Worm (Caenorhabditis elegans) whole organism, young adult: Measurements from ENCODE around the gene R06B9.5.

Experiments used
- D2030.7 ChIP-seq: fragments of 200-800 bp; sonication (Bioruptor generic); IDR thresholded peaks from 2 replicates; pipeline ENCODE4 v1.3.6; 2022; ENCODE audit warnings: missing genetic modification reagents, missing genetic modification characterization, missing compliant biosample characterization
- F33H1.4 ChIP-seq: fragments of 200-800 bp; sonication (Bioruptor generic); IDR thresholded peaks from 2 replicates; pipeline ENCODE4 v1.3.6; 2022; ENCODE audit warnings: missing genetic modification reagents, missing genetic modification characterization, missing compliant biosample characterization
- F49E8.2 ChIP-seq: sonication (generic microtip); optimal IDR thresholded peaks from 3 replicates; lab custom pipeline; 2017; ENCODE audit warnings: missing genetic modification characterization, mild to moderate bottlenecking, missing compliant biosample characterization, antibody characterized with exemption, moderate library complexity; ENCODE audit not compliant: insufficient read depth
- Y56A3A.18 ChIP-seq: fragments of 200-800 bp; sonication (Bioruptor generic); IDR thresholded peaks from 2 replicates; pipeline ENCODE4 v1.3.6; 2022; ENCODE audit warnings: missing genetic modification reagents, missing genetic modification characterization, missing compliant biosample characterization
- aptf-2 ChIP-seq: fragments of 200-800 bp; sonication (Bioruptor generic); conservative IDR thresholded peaks from 2 replicates; pipeline ENCODE4 v1.3.6; 2022; ENCODE audit warnings: missing genetic modification reagents, missing genetic modification characterization, missing compliant biosample characterization
- athp-1 ChIP-seq: sonication (generic microtip); optimal IDR thresholded peaks from 2 replicates; lab custom pipeline; 2017; ENCODE audit warnings: mild to moderate bottlenecking, missing genetic modification characterization, missing compliant biosample characterization
- attf-6 ChIP-seq: fragments of 200-800 bp; sonication (Bioruptor generic); IDR thresholded peaks from 2 replicates; pipeline ENCODE4 v1.3.6; 2022; ENCODE audit warnings: missing genetic modification reagents, missing genetic modification characterization, missing compliant biosample characterization
- cebp-2 ChIP-seq: fragments of 200-800 bp; sonication (Bioruptor generic); IDR thresholded peaks from 2 replicates; pipeline ENCODE4 v1.3.6; 2022; ENCODE audit warnings: missing genetic modification characterization, missing compliant biosample characterization
- ceh-100 ChIP-seq: fragments of 200-800 bp; sonication (Bioruptor generic); IDR thresholded peaks from 2 replicates; pipeline ENCODE4 v1.3.6; 2022; ENCODE audit warnings: missing genetic modification reagents, missing genetic modification characterization, missing compliant biosample characterization
- ceh-91 ChIP-seq: fragments of 200-800 bp; sonication (Bioruptor generic); IDR thresholded peaks from 2 replicates; pipeline ENCODE4 v1.3.6; 2022; ENCODE audit warnings: missing genetic modification reagents, missing genetic modification characterization, missing compliant biosample characterization
- dox-1 ChIP-seq: fragments of 200-800 bp; sonication (Bioruptor generic); IDR thresholded peaks from 2 replicates; pipeline ENCODE4 v1.3.6; 2022; ENCODE audit warnings: missing genetic modification reagents, missing genetic modification characterization, missing compliant biosample characterization
- dpl-1 ChIP-seq: fragments of 150-350 bp; optimal IDR thresholded peaks from 2 replicates; lab custom pipeline; 2014; ENCODE audit warnings: missing biosample characterization, missing genetic modification reagents, missing genetic modification characterization
- efl-1 ChIP-seq: fragments of 150-350 bp; optimal IDR thresholded peaks from 2 replicates; lab custom pipeline; 2014; ENCODE audit warnings: missing biosample characterization, missing genetic modification reagents, missing genetic modification characterization
- ekl-4 ChIP-seq: fragments of 200-800 bp; sonication (Bioruptor generic); IDR thresholded peaks from 2 replicates; pipeline ENCODE4 v1.3.6; 2022; ENCODE audit warnings: missing genetic modification reagents, missing genetic modification characterization, missing compliant biosample characterization
- hmg-1.2 ChIP-seq: fragments of 200-800 bp; sonication (Bioruptor generic); IDR thresholded peaks from 2 replicates; pipeline ENCODE4 v1.3.6; 2022; ENCODE audit warnings: missing genetic modification reagents, missing genetic modification characterization, missing compliant biosample characterization
- hmg-20 ChIP-seq: fragments of 200-800 bp; sonication (Bioruptor generic); IDR thresholded peaks from 2 replicates; pipeline ENCODE4 v1.3.6; 2022; ENCODE audit warnings: missing genetic modification reagents, missing genetic modification characterization, missing compliant biosample characterization
- hrde-1 ChIP-seq: sonication (generic microtip); optimal IDR thresholded peaks from 2 replicates; lab custom pipeline; 2016; ENCODE audit warnings: missing genetic modification characterization, mild to moderate bottlenecking, missing compliant biosample characterization, moderate library complexity, missing genotype, missing genetic modification reagents, borderline replicate concordance
- hsf-1 ChIP-seq: fragments of 200-800 bp; sonication (Bioruptor generic); IDR thresholded peaks from 2 replicates; pipeline ENCODE4 v1.3.6; 2022; ENCODE audit warnings: missing genetic modification reagents, missing genetic modification characterization, missing compliant biosample characterization
- lag-1 ChIP-seq: fragments of 200-800 bp; sonication (Bioruptor generic); IDR thresholded peaks from 2 replicates; pipeline ENCODE4 v1.3.6; 2022; ENCODE audit warnings: missing genetic modification reagents, missing genetic modification characterization, missing compliant biosample characterization
- lin-35 ChIP-seq, 3 experiments: fragments of 150-350 bp in 2 of 3; sonication (generic microtip) in 1 of 3; optimal IDR thresholded peaks; 2 replicates each; lab custom pipeline; 2014 to 2018; ENCODE audit warnings: missing biosample characterization in 3 of 3, missing genetic modification characterization in 3 of 3, missing genetic modification reagents in 3 of 3
- lin-54 ChIP-seq: fragments of 200-800 bp; sonication (Bioruptor generic); optimal IDR thresholded peaks from 2 replicates; lab custom pipeline; 2018; ENCODE audit warnings: mild to moderate bottlenecking, missing genetic modification characterization, missing compliant biosample characterization
- lsl-1 ChIP-seq: fragments of 200-800 bp; sonication (Bioruptor generic); optimal IDR thresholded peaks from 2 replicates; lab custom pipeline; 2018; ENCODE audit warnings: mild to moderate bottlenecking, missing genetic modification characterization, moderate library complexity, missing compliant biosample characterization
- madf-3 ChIP-seq: fragments of 200-800 bp; sonication (Bioruptor generic); IDR thresholded peaks from 2 replicates; pipeline ENCODE4 v1.3.6; 2022; ENCODE audit warnings: missing genetic modification reagents, missing genetic modification characterization, missing compliant biosample characterization
- madf-6 ChIP-seq: fragments of 200-800 bp; sonication (Bioruptor generic); IDR thresholded peaks from 2 replicates; pipeline ENCODE4 v1.3.6; 2022; ENCODE audit warnings: missing genetic modification reagents, missing genetic modification characterization, missing compliant biosample characterization
- madf-8 ChIP-seq: fragments of 200-800 bp; sonication (Bioruptor generic); conservative IDR thresholded peaks from 2 replicates; pipeline ENCODE4 v1.3.6; 2022; ENCODE audit warnings: missing genetic modification reagents, missing genetic modification characterization, missing compliant biosample characterization
- mcd-1 ChIP-seq: fragments of 200-800 bp; sonication (Bioruptor generic); IDR thresholded peaks from 2 replicates; pipeline ENCODE4 v1.3.6; 2022; ENCODE audit warnings: missing genetic modification reagents, missing genetic modification characterization, missing compliant biosample characterization
- pbrm-1 ChIP-seq: fragments of 200-800 bp; sonication (Bioruptor generic); IDR thresholded peaks from 2 replicates; pipeline ENCODE4 v1.3.6; 2022; ENCODE audit warnings: missing genetic modification reagents, missing genetic modification characterization, missing compliant biosample characterization
- pha-4 ChIP-seq: fragments of 150-350 bp; sonication (generic microtip); optimal IDR thresholded peaks from 2 replicates; lab custom pipeline; 2014; ENCODE audit warnings: missing biosample characterization, missing genetic modification reagents, missing genetic modification characterization
- rcor-1 ChIP-seq: fragments of 200-800 bp; sonication (Bioruptor generic); IDR thresholded peaks from 2 replicates; pipeline ENCODE4 v1.3.6; 2022; ENCODE audit warnings: missing genetic modification reagents, missing genetic modification characterization, missing compliant biosample characterization
- snpc-1.1 ChIP-seq: sonication (generic microtip); optimal IDR thresholded peaks from 2 replicates; lab custom pipeline; 2017; ENCODE audit warnings: missing genetic modification characterization, mild to moderate bottlenecking, missing compliant biosample characterization, antibody characterized with exemption, moderate library complexity, missing genotype, missing genetic modification reagents; ENCODE audit not compliant: insufficient read depth
- snpc-1.3 ChIP-seq: sonication (generic microtip); optimal IDR thresholded peaks from 2 replicates; lab custom pipeline; 2017; ENCODE audit warnings: missing genetic modification characterization, mild to moderate bottlenecking, missing compliant biosample characterization, antibody characterized with exemption, moderate library complexity, missing genotype, missing genetic modification reagents; ENCODE audit not compliant: insufficient read depth
- snpc-3.4 ChIP-seq: sonication (generic microtip); optimal IDR thresholded peaks from 2 replicates; lab custom pipeline; 2017; ENCODE audit warnings: missing genetic modification characterization, mild to moderate bottlenecking, missing compliant biosample characterization, antibody characterized with exemption, moderate library complexity, missing genotype, missing genetic modification reagents
- snpc-4 ChIP-seq, 5 experiments: fragments of 150-350 bp in 1 of 5; sonication (generic microtip) in 4 of 5; optimal IDR thresholded peaks; 2 replicates each; lab custom pipeline; 2014 to 2018; ENCODE audit warnings: missing genetic modification characterization in 5 of 5, missing biosample characterization in 3 of 5, antibody characterized with exemption in 2 of 5, mild to moderate bottlenecking in 2 of 5, missing compliant biosample characterization in 2 of 5, missing genotype in 2 of 5, moderate library complexity in 2 of 5, missing genetic modification reagents in 1 of 5
- tbx-9 ChIP-seq: sonication (generic microtip); optimal IDR thresholded peaks from 2 replicates; lab custom pipeline; 2016; ENCODE audit warnings: borderline replicate concordance, missing genetic modification characterization, inconsistent platforms, missing compliant biosample characterization
- tlf-1 ChIP-seq: fragments of 200-800 bp; sonication (Bioruptor generic); optimal IDR thresholded peaks from 2 replicates; lab custom pipeline; 2018; ENCODE audit warnings: mild to moderate bottlenecking, missing genetic modification characterization, missing compliant biosample characterization
- xnd-1 ChIP-seq: sonication (generic microtip); optimal IDR thresholded peaks from 2 replicates; lab custom pipeline; 2016; ENCODE audit warnings: missing genotype, missing genetic modification reagents, missing genetic modification characterization, missing compliant biosample characterization
- ztf-3 ChIP-seq: fragments of 200-800 bp; sonication (Bioruptor generic); optimal IDR thresholded peaks from 2 replicates; lab custom pipeline; 2018; ENCODE audit warnings: mild to moderate bottlenecking, missing genetic modification characterization, missing compliant biosample characterization

Gene R06B9.5

DNA sequence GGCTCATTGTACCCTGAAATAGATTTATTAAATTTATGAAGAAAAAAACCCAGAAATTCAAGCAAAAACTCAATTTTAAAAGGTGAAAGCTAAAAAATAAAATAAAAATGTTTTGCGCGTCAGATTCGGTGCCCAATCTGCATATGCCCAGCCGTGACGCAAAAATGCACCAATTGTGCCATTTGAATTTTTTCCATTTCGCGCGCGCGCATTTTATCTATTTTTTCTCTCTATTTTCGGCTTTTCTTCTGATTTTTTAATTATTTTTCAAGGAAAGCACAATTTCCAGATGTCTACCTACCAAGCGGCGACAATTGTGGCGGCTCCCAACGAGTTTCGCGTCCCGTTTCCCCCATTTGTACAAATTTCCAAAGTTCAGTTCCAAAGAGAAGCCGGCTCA is 10.3 kb upstream of the R06B9.5 start, which contains the start of the genes Y54G9A.7 and bub-3:
Gene Y54G9A.7, minus strand, starts transcription at position 7 of the 400 bp plus-strand sequence.
Gene bub-3, plus strand, starts transcription at position 270 of the 400 bp plus-strand sequence.
- TF ChIP-seq ekl-4 (GFP tag; lab: Robert Waterston, UW), result peak; percentile 52; the same call in 1 of the 2 replicates
- TF ChIP-seq dpl-1 (GFP tag; lab: Kevin White, UChicago), result peak; percentile 78
- peak; percentile 47; the same call in 1 of the 2 replicates for TF ChIP-seq dox-1 (GFP tag; lab: Robert Waterston, UW)
- peak; percentile 35 for TF ChIP-seq snpc-1.1 (tag; lab: Kevin White, UChicago)
- peak; percentile 66 for TF ChIP-seq rcor-1 (GFP tag; lab: Robert Waterston, UW)
- no peak for TF ChIP-seq cebp-2 (GFP tag; lab: Robert Waterston, UW)
- TF ChIP-seq madf-8 (GFP tag; lab: Robert Waterston, UW), result peak; percentile 91
- TF ChIP-seq efl-1 (GFP tag; lab: Kevin White, UChicago), result peak; percentile 95
- TF ChIP-seq aptf-2 (GFP tag; lab: Robert Waterston, UW), result peak; percentile 70; the same call in 1 of the 2 replicates
- no peak for TF ChIP-seq pha-4
- TF ChIP-seq snpc-4 (GFP tag; optimal IDR thresholded peaks at IDR 0.05; lab: Kevin White, UChicago), result no peak
- peak in 1 of 4 experiments; percentile 46 for TF ChIP-seq snpc-4 (tag; optimal IDR thresholded peaks at IDR 0.05; lab: Kevin White, UChicago)
- no peak for TF ChIP-seq lag-1 (GFP tag; lab: Robert Waterston, UW)
- 0 out of 2 replicates have a peak, but pooled peaks have one; percentile 20 for TF ChIP-seq hmg-1.2 (GFP tag; lab: Robert Waterston, UW)
- peak; percentile 61 for TF ChIP-seq mcd-1 (GFP tag; lab: Robert Waterston, UW)
- peak; percentile 75 for TF ChIP-seq lsl-1
- TF ChIP-seq pbrm-1 (GFP tag; lab: Robert Waterston, UW), result 0 out of 2 replicates have a peak, but pooled peaks have one; percentile 8
- TF ChIP-seq F33H1.4 (GFP tag; lab: Robert Waterston, UW), result peak; percentile 81
- TF ChIP-seq hmg-20 (GFP tag; lab: Robert Waterston, UW), result no peak
- peak; percentile 80 for TF ChIP-seq lin-54 (GFP tag; lab: Kevin White, UChicago)
- peak; percentile 22 for TF ChIP-seq F49E8.2
- peak; percentile 50 for TF ChIP-seq tlf-1 (GFP tag; lab: Kevin White, UChicago)
- peak; percentile 85 for TF ChIP-seq xnd-1 (tag; lab: Kevin White, UChicago)
- peak; percentile 50 for TF ChIP-seq athp-1 (tag; lab: Kevin White, UChicago)
- no peak for TF ChIP-seq Y56A3A.18 (GFP tag; lab: Robert Waterston, UW)
- 0 out of 2 replicates have a peak, but pooled peaks have one; percentile 70 for TF ChIP-seq madf-3 (GFP tag; lab: Robert Waterston, UW)
- no peak for TF ChIP-seq tbx-9
- peak; percentile 88 for TF ChIP-seq ceh-91 (GFP tag; lab: Robert Waterston, UW)
- peak in 1 of 3 experiments; percentile 38 for TF ChIP-seq lin-35 (GFP tag; optimal IDR thresholded peaks at IDR 0.05; lab: Kevin White, UChicago)
- no peak for TF ChIP-seq hrde-1 (tag; lab: Kevin White, UChicago)
- peak; percentile 90 for TF ChIP-seq D2030.7
- peak; percentile 71 for TF ChIP-seq ceh-100
- TF ChIP-seq snpc-1.3 (tag; lab: Kevin White, UChicago), result no peak
- peak; percentile 53; the same call in 1 of the 2 replicates for TF ChIP-seq hsf-1
- peak; percentile 48 for TF ChIP-seq snpc-3.4 (tag; lab: Kevin White, UChicago)
- TF ChIP-seq madf-6 (GFP tag; lab: Robert Waterston, UW), result peak; percentile 97
- TF ChIP-seq, all 124 proteins: peak for 27

DNA sequence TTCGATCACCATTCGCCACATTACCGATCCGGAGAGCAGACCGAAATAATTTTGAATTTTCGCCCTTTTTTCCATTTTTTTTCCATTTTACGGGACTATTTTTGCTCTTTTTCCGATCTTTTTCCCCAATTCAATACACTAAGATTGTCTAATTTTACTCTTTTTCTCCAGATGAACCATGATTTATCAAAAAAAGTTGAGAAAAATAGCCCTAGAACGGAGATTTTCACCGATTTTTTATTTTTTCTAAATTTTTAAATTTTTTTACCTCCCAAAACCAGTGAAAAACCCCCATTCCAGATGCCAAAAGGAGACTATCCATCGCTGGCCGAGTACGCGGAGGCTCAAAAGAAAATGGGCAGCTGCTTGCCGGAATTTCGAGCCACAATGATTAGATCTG is 6.7 kb upstream of the R06B9.5 start, which contains the start of gene Y54G9A.9:
Gene Y54G9A.9, plus strand, starts transcription at position 301 of the 400 bp plus-strand sequence.
- no peak for TF ChIP-seq ztf-3 (GFP tag; lab: Kevin White, UChicago)
- no peak for TF ChIP-seq attf-6 (GFP tag; lab: Robert Waterston, UW)
- TF ChIP-seq, all 124 proteins: peak for 0
